Worm (Caenorhabditis elegans) whole organism, L4 larva: Measurements from ENCODE around the gene C17E7.13.

ENCODE experiments used
- F26F4.8 ChIP-seq: fragments of 200-800 bp; sonication (Bioruptor generic); conservative IDR thresholded peaks from 2 replicates; pipeline ENCODE4 v1.3.6; 2022; ENCODE audit warnings: missing genetic modification characterization, missing compliant biosample characterization
- F37D6.2 ChIP-seq: sonication (generic microtip); optimal IDR thresholded peaks from 2 replicates; lab custom pipeline; 2016; ENCODE audit warnings: mild to moderate bottlenecking, missing genetic modification characterization, missing compliant biosample characterization
- T20F7.1 ChIP-seq: fragments of 200-800 bp; sonication (Bioruptor generic); optimal IDR thresholded peaks from 2 replicates; lab custom pipeline; 2018; ENCODE audit warnings: mild to moderate bottlenecking, missing genetic modification characterization, missing compliant biosample characterization
- T26A8.4 ChIP-seq: fragments of 200-800 bp; sonication (Bioruptor generic); IDR thresholded peaks from 2 replicates; pipeline ENCODE4 v1.3.6; 2022; ENCODE audit warnings: missing genetic modification characterization, missing compliant biosample characterization
- Y105C5A.15 ChIP-seq: fragments of 200-800 bp; sonication (Bioruptor generic); IDR thresholded peaks from 2 replicates; pipeline ENCODE4 v1.3.6; 2022; ENCODE audit warnings: missing genetic modification characterization, missing compliant biosample characterization
- ZK546.5 ChIP-seq, 2 experiments: sonication (generic microtip); optimal IDR thresholded peaks; 2 replicates each; lab custom pipeline; 2017; ENCODE audit warnings: missing biosample characterization in 2 of 2, missing genetic modification characterization in 2 of 2
- aha-1 ChIP-seq: fragments of 150-350 bp; peaks from one replicate; lab custom pipeline; 2014; ENCODE audit warnings: missing biosample characterization, missing genetic modification characterization
- arid-1 ChIP-seq: fragments of 200-800 bp; sonication (Bioruptor generic); conservative IDR thresholded peaks from 2 replicates; pipeline ENCODE4 v1.3.6; 2022; ENCODE audit warnings: missing genetic modification reagents, missing genetic modification characterization, missing compliant biosample characterization
- cey-2 ChIP-seq: sonication (generic microtip); optimal IDR thresholded peaks from 3 replicates; lab custom pipeline; 2017; ENCODE audit warnings: missing genetic modification characterization, mild to moderate bottlenecking, missing compliant biosample characterization, antibody characterized with exemption, borderline replicate concordance; ENCODE audit not compliant: insufficient read depth
- daf-12 ChIP-seq: fragments of 150-350 bp; optimal IDR thresholded peaks from 2 replicates; lab custom pipeline; 2014; ENCODE audit warnings: missing biosample characterization, missing genetic modification reagents, missing genetic modification characterization
- daf-19 ChIP-seq: fragments of 200-800 bp; sonication (Bioruptor generic); conservative IDR thresholded peaks from 2 replicates; pipeline ENCODE4 v1.3.6; 2022; ENCODE audit warnings: missing genetic modification characterization, missing compliant biosample characterization
- dmd-6 ChIP-seq: fragments of 200-800 bp; sonication (Bioruptor generic); IDR thresholded peaks from 2 replicates; pipeline ENCODE4 v1.3.6; 2022; ENCODE audit warnings: missing genetic modification reagents, missing genetic modification characterization, missing compliant biosample characterization
- dmd-8 ChIP-seq: fragments of 200-800 bp; sonication (Bioruptor generic); IDR thresholded peaks from 2 replicates; pipeline ENCODE4 v1.3.6; 2022; ENCODE audit warnings: missing genetic modification characterization, missing compliant biosample characterization
- dpl-1 ChIP-seq: fragments of 150-350 bp; optimal IDR thresholded peaks from 2 replicates; lab custom pipeline; 2014; ENCODE audit warnings: missing biosample characterization, missing genetic modification reagents, missing genetic modification characterization
- egl-43 ChIP-seq: fragments of 200-800 bp; sonication (Bioruptor generic); IDR thresholded peaks from 2 replicates; pipeline ENCODE4 v1.3.6; 2022; ENCODE audit warnings: missing genetic modification reagents, missing genetic modification characterization, missing compliant biosample characterization
- fkh-10 ChIP-seq: fragments of 150-350 bp; optimal IDR thresholded peaks from 2 replicates; lab custom pipeline; 2014; ENCODE audit warnings: missing biosample characterization, missing genetic modification reagents, missing genetic modification characterization
- hlh-11 ChIP-seq: fragments of 200-800 bp; sonication (Bioruptor generic); optimal IDR thresholded peaks from 2 replicates; lab custom pipeline; 2018; ENCODE audit warnings: mild to moderate bottlenecking, missing genetic modification characterization, missing compliant biosample characterization
- lim-7 ChIP-seq: fragments of 200-800 bp; sonication (Bioruptor generic); IDR thresholded peaks from 2 replicates; pipeline ENCODE4 v1.3.6; 2022; ENCODE audit warnings: missing genetic modification characterization, missing compliant biosample characterization
- lin-13 ChIP-seq: fragments of 150-350 bp; optimal IDR thresholded peaks from 2 replicates; lab custom pipeline; 2014; ENCODE audit warnings: missing biosample characterization, missing genetic modification reagents, missing genetic modification characterization
- lin-15B ChIP-seq: fragments of 150-350 bp; sonication (generic microtip); optimal IDR thresholded peaks from 3 replicates; lab custom pipeline; 2014; ENCODE audit warnings: missing biosample characterization, missing genetic modification characterization
- lin-29 ChIP-seq: fragments of 200-800 bp; sonication (Bioruptor generic); IDR thresholded peaks from 2 replicates; pipeline ENCODE4 v1.3.6; 2022; ENCODE audit warnings: missing genetic modification reagents, missing genetic modification characterization, missing compliant biosample characterization
- lsy-2 ChIP-seq, 2 experiments: fragments of 150-350 bp in 1 of 2; sonication (generic microtip) in 1 of 2; optimal IDR thresholded peaks; 2 replicates each; lab custom pipeline; 2014 to 2017; ENCODE audit warnings: missing biosample characterization in 2 of 2, missing genetic modification characterization in 2 of 2
- madf-9 ChIP-seq: fragments of 200-800 bp; sonication (Bioruptor generic); conservative IDR thresholded peaks from 2 replicates; pipeline ENCODE4 v1.3.6; 2022; ENCODE audit warnings: missing genetic modification reagents, missing genetic modification characterization, missing compliant biosample characterization
- mes-2 ChIP-seq: sonication (generic microtip); optimal IDR thresholded peaks from 2 replicates; lab custom pipeline; 2016; ENCODE audit warnings: missing genotype, mild to moderate bottlenecking, missing genetic modification characterization, missing compliant biosample characterization; ENCODE audit not compliant: poor library complexity, severe bottlenecking
- nhr-11 ChIP-seq: fragments of 150-350 bp; optimal IDR thresholded peaks from 2 replicates; lab custom pipeline; 2014; ENCODE audit warnings: missing biosample characterization, missing genetic modification characterization
- nhr-41 ChIP-seq: fragments of 200-800 bp; sonication (Bioruptor generic); IDR thresholded peaks from 2 replicates; pipeline ENCODE4 v1.3.6; 2022; ENCODE audit warnings: missing genetic modification reagents, missing genetic modification characterization, missing compliant biosample characterization
- nhr-48 ChIP-seq: sonication (generic microtip); optimal IDR thresholded peaks from 2 replicates; lab custom pipeline; 2016; ENCODE audit warnings: mild to moderate bottlenecking, missing genetic modification characterization, missing compliant biosample characterization
- nhr-76 ChIP-seq: fragments of 150-350 bp; optimal IDR thresholded peaks from 2 replicates; lab custom pipeline; 2014; ENCODE audit warnings: missing biosample characterization, missing genetic modification characterization
- nhr-77 ChIP-seq: fragments of 150-350 bp; optimal IDR thresholded peaks from 2 replicates; lab custom pipeline; 2014; ENCODE audit warnings: missing biosample characterization, missing genetic modification characterization
- pha-4 ChIP-seq, 2 experiments: fragments of 150-350 bp in 1 of 2; fragments of 200-800 bp in 1 of 2; sonication (Bioruptor generic) in 1 of 2; IDR thresholded peaks in 1 of 2; optimal IDR thresholded peaks in 1 of 2; 2 replicates each; pipeline versions ENCODE4 v1.3.6 to Lab custom; 2014 to 2022; ENCODE audit warnings: missing genetic modification characterization in 2 of 2, missing genetic modification reagents in 2 of 2, missing biosample characterization in 1 of 2, missing compliant biosample characterization in 1 of 2
- sdz-12 ChIP-seq: fragments of 200-800 bp; sonication (Bioruptor generic); optimal IDR thresholded peaks from 2 replicates; lab custom pipeline; 2018; ENCODE audit warnings: mild to moderate bottlenecking, missing genetic modification characterization, missing compliant biosample characterization
- snpc-1.2 ChIP-seq: fragments of 200-800 bp; sonication (Bioruptor generic); IDR thresholded peaks from 2 replicates; pipeline ENCODE4 v1.3.6; 2022; ENCODE audit warnings: missing genetic modification reagents, missing genetic modification characterization, missing compliant biosample characterization
- snpc-4 ChIP-seq: fragments of 150-350 bp; optimal IDR thresholded peaks from 2 replicates; lab custom pipeline; 2014; ENCODE audit warnings: missing biosample characterization, missing genetic modification characterization
- spr-1 ChIP-seq: sonication (generic microtip); optimal IDR thresholded peaks from 2 replicates; lab custom pipeline; 2016; ENCODE audit warnings: mild to moderate bottlenecking, missing genetic modification characterization, missing compliant biosample characterization
- unc-130 ChIP-seq: sonication (generic microtip); optimal IDR thresholded peaks from 2 replicates; lab custom pipeline; 2016; ENCODE audit warnings: missing genetic modification reagents, missing genetic modification characterization, missing compliant biosample characterization
- unc-62 ChIP-seq, 3 experiments: fragments of 150-350 bp in 1 of 3; sonication (generic microtip); optimal IDR thresholded peaks in 2 of 3; peaks in 1 of 3; 1 replicate in 1 of 3; 2 replicates in 2 of 3; lab custom pipeline; 2014 to 2017; ENCODE audit warnings: missing biosample characterization in 3 of 3, missing genetic modification characterization in 3 of 3, missing genetic modification reagents in 3 of 3, missing genotype in 1 of 3
- zip-11 ChIP-seq: fragments of 200-800 bp; sonication (Bioruptor generic); IDR thresholded peaks from 2 replicates; pipeline ENCODE4 v1.3.6; 2022; ENCODE audit warnings: missing genetic modification characterization, missing compliant biosample characterization
- ztf-11 ChIP-seq: fragments of 150-350 bp; optimal IDR thresholded peaks from 2 replicates; lab custom pipeline; 2014; ENCODE audit warnings: missing biosample characterization, missing genetic modification characterization

The C17E7.13 gene

ce11 chrV:3886104-3886503, 3.0 kb downstream of the C17E7.13 start, which contains the start of gene nhr-124:
Gene nhr-124 (minus strand): TSS chrV:3886204.
- no peak for TF ChIP-seq lim-7 (GFP tag; lab: Robert Waterston, UW)
- TF ChIP-seq T26A8.4 (GFP tag; lab: Robert Waterston, UW), result no peak
- no peak for TF ChIP-seq cey-2 (tag; lab: Kevin White, UChicago)
- no peak for TF ChIP-seq daf-12 (tag; lab: Kevin White, UChicago)

ce11 chrV:3884550-3884949, 4.5 kb downstream of the C17E7.13 start:
- TF ChIP-seq F26F4.8, result no peak
- TF ChIP-seq aha-1 (tag; lab: Kevin White, UChicago), result peak; percentile 90

ce11 chrV:3878223-3878622, 10.9 kb downstream of the C17E7.13 start, which contains the start of gene nhr-159:
Gene nhr-159 (minus strand): TSS chrV:3878323.
- no peak for TF ChIP-seq lin-13 (GFP tag; lab: Kevin White, UChicago)
- TF ChIP-seq nhr-11, result no peak
- no peak for TF ChIP-seq sdz-12 (GFP tag; lab: Kevin White, UChicago)
- no peak for TF ChIP-seq T26A8.4 (GFP tag; lab: Robert Waterston, UW)
- no peak for TF ChIP-seq dmd-8
- no peak for TF ChIP-seq arid-1
- no peak for TF ChIP-seq aha-1 (tag; lab: Kevin White, UChicago)
- no peak for TF ChIP-seq snpc-1.2 (GFP tag; lab: Robert Waterston, UW)
- no peak for TF ChIP-seq lsy-2 (tag; optimal IDR thresholded peaks at IDR 0.05; lab: Kevin White, UChicago)
- TF ChIP-seq egl-43, result no peak
- no peak for TF ChIP-seq nhr-77
- TF ChIP-seq zip-11, result no peak
- no peak for TF ChIP-seq spr-1 (tag; lab: Kevin White, UChicago)
- no peak for TF ChIP-seq ztf-11 (tag; lab: Kevin White, UChicago)
- TF ChIP-seq T20F7.1, result no peak
- no peak for TF ChIP-seq nhr-76 (tag; lab: Kevin White, UChicago)
- no peak for TF ChIP-seq hlh-11 (tag; lab: Kevin White, UChicago)
- no peak for TF ChIP-seq unc-62 (GFP tag; optimal IDR thresholded peaks at IDR 0.05 in 1 of 2; lab: Kevin White, UChicago)
- TF ChIP-seq unc-62 (tag; optimal IDR thresholded peaks at IDR 0.05; lab: Kevin White, UChicago), result no peak
- TF ChIP-seq madf-9, result no peak
- TF ChIP-seq, all 104 proteins: peak for 0

- no peak for TF ChIP-seq nhr-41 (GFP tag; lab: Robert Waterston, UW)
These were observed 11.8 kb downstream of the C17E7.13 start for ce11 chrV:3877242-3877641.

ce11 chrV:3874102-3874744, 14.9 kb downstream of the C17E7.13 start, which contains the start of gene nhr-158:
Gene nhr-158 (minus strand): TSS chrV:3874152.
- TF ChIP-seq snpc-4, result no peak
- no peak for TF ChIP-seq daf-19 (GFP tag; lab: Robert Waterston, UW)
- TF ChIP-seq F37D6.2 (tag; lab: Kevin White, UChicago), result peak; percentile 8
- TF ChIP-seq unc-130 (GFP tag; lab: Kevin White, UChicago), result no peak
- no peak for TF ChIP-seq mes-2 (tag; lab: Kevin White, UChicago)
- peak; percentile 6 for TF ChIP-seq nhr-11
- TF ChIP-seq lin-13 (GFP tag; lab: Kevin White, UChicago), result no peak
- no peak for TF ChIP-seq lin-29 (GFP tag; lab: Robert Waterston, UW)
- TF ChIP-seq ztf-11 (tag; lab: Kevin White, UChicago), result no peak
- TF ChIP-seq Y105C5A.15 (GFP tag; lab: Robert Waterston, UW), result no peak
- peak; percentile 42 for TF ChIP-seq aha-1 (tag; lab: Kevin White, UChicago)
- TF ChIP-seq nhr-48, result peak; percentile 13
- TF ChIP-seq fkh-10 (GFP tag; lab: Kevin White, UChicago), result no peak
- no peak for TF ChIP-seq lin-15B
- no peak for TF ChIP-seq dpl-1
- no peak for TF ChIP-seq ZK546.5 (tag; optimal IDR thresholded peaks at IDR 0.05; lab: Kevin White, UChicago)
- no peak for TF ChIP-seq zip-11
- TF ChIP-seq pha-4 (GFP tag; IDR thresholded peaks at IDR 0.05; lab: Robert Waterston, UW), result no peak
- TF ChIP-seq pha-4 (tag; optimal IDR thresholded peaks at IDR 0.05; lab: Kevin White, UChicago), result no peak
- TF ChIP-seq dmd-6 (GFP tag; lab: Robert Waterston, UW), result no peak
- no peak for TF ChIP-seq egl-43
- TF ChIP-seq, all 104 proteins: peak for 4
